Fruit fly (Drosophila melanogaster): Measurements from ENCODE around the gene Rph.

The Rph gene

DNA sequence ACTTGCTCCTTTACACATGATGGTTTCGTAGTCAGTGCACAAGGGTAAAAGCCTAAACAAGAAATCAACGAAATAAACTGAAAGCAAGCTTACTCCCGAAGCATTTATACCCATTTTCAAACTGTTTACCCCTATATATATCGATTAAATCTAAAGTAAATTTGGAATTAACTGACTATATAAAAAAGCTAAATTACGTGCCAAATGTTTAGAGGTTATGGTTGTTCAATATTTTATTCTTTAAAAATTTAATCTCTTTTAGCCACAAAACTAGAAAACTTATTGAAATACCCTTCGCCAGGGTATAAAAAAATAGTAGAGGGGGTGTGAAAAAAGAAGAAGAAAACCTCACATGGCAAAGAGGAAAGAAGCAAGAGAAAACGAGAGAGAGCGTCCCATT is 25.7 kb downstream of the Rph start (continued):
- TF ChIP-seq Jarid2 (GFP tag; optimal IDR thresholded peaks at IDR 0.05) (no peak), CG10654 (GFP tag; optimal IDR thresholded peaks at IDR 0.05) (peak; percentile 28), CG4617 (GFP tag; optimal IDR thresholded peaks at IDR 0.05; ENCODE audit: borderline replicate concordance) (no peak), dmrt99B (tag; optimal IDR thresholded peaks at IDR 0.05) (peak; percentile 75), chn (GFP tag; optimal IDR thresholded peaks at IDR 0.05) (no peak), CG15479 (GFP tag; optimal IDR thresholded peaks at IDR 0.05) (no peak), pnt (GFP tag; optimal IDR thresholded peaks at IDR 0.05) (no peak), Myb (GFP tag; optimal IDR thresholded peaks at IDR 0.05) (no peak), dan (GFP tag; IDR thresholded peaks at IDR 0.05) (no peak), zfh2 (GFP tag; optimal IDR thresholded peaks at IDR 0.05) (no peak), trem (tag; optimal IDR thresholded peaks at IDR 0.05) (peak; percentile 52), hkb (optimal IDR thresholded peaks at IDR 0.05) (no peak), hkb (GFP tag; IDR thresholded peaks at IDR 0.05) (peak; percentile 67), gt (GFP tag; IDR thresholded peaks at IDR 0.05) (no peak), PHDP (tag; optimal IDR thresholded peaks at IDR 0.05) (peak; percentile 68), Lhr (GFP tag; optimal IDR thresholded peaks at IDR 0.05) (no peak), CG7786 (GFP tag; optimal IDR thresholded peaks at IDR 0.05) (peak; percentile 15), Dp (GFP tag; optimal IDR thresholded peaks at IDR 0.05) (no peak), lab (GFP tag; optimal IDR thresholded peaks at IDR 0.05) (peak; percentile 62), unc-4 (GFP tag; IDR thresholded peaks at IDR 0.05; ENCODE audit: partially characterized antibody) (no peak), Eip74EF (GFP tag; optimal IDR thresholded peaks at IDR 0.05) (peak in 1 of 2 experiments; percentile 27), exex (tag; optimal IDR thresholded peaks at IDR 0.05) (peak; percentile 11), gsb (GFP tag; IDR thresholded peaks at IDR 0.05) (no peak), zen (tag; optimal IDR thresholded peaks at IDR 0.05) (no peak), ham (GFP tag; IDR thresholded peaks at IDR 0.05) (no peak), Camta (GFP tag; optimal IDR thresholded peaks at IDR 0.05) (peak; percentile 60), CG10321 (GFP tag; IDR thresholded peaks at IDR 0.05) (no peak), CG4730 (GFP tag; IDR thresholded peaks at IDR 0.05) (no peak), Doc3 (GFP tag; IDR thresholded peaks at IDR 0.05; ENCODE audit: partially characterized antibody) (no peak), Hr78 (GFP tag; optimal IDR thresholded peaks at IDR 0.05) (no peak), BtbVII (GFP tag; optimal IDR thresholded peaks at IDR 0.05) (no peak), Gug (GFP tag; IDR thresholded peaks at IDR 0.05) (no peak), Meics (GFP tag; optimal IDR thresholded peaks at IDR 0.05) (peak; percentile 66), HmgZ (tag; optimal IDR thresholded peaks at IDR 0.05) (peak; percentile 26), CG11456 (GFP tag; IDR thresholded peaks at IDR 0.05) (no peak), Abd-B (GFP tag; optimal IDR thresholded peaks at IDR 0.05) (peak; percentile 19), tin (GFP tag; optimal IDR thresholded peaks at IDR 0.05) (peak; percentile 34), klu (GFP tag; IDR thresholded peaks at IDR 0.05) (no peak), Ada2b (GFP tag; IDR thresholded peaks at IDR 0.05) (peak; percentile 57), CG7271 (tag; optimal IDR thresholded peaks at IDR 0.05) (no peak), org-1 (GFP tag; optimal IDR thresholded peaks at IDR 0.05) (peak; percentile 18), scrt (GFP tag; optimal IDR thresholded peaks at IDR 0.05) (peak; percentile 61), sc (optimal IDR thresholded peaks at IDR 0.05) (no peak), sc (GFP tag; optimal IDR thresholded peaks at IDR 0.05) (peak; percentile 36), HHEX (GFP tag; optimal IDR thresholded peaks at IDR 0.05) (peak; percentile 52), CG10147 (GFP tag; optimal IDR thresholded peaks at IDR 0.05) (peak; percentile 48), H2.0 (GFP tag; IDR thresholded peaks at IDR 0.05) (0 out of 2 replicates have a peak, but pooled peaks have one; percentile 16), Hmx (GFP tag; optimal IDR thresholded peaks at IDR 0.05) (peak; percentile 21), CHES-1-like (GFP tag; optimal IDR thresholded peaks at IDR 0.05) (peak; percentile 30), Ptx1 (GFP tag; IDR thresholded peaks at IDR 0.05) (peak; percentile 75), Taf1 (GFP tag; IDR thresholded peaks at IDR 0.05) (no peak)

All from whole organism, embryonic.